Worm (Caenorhabditis elegans) whole organism, L2 larva: Measurements from ENCODE around the gene ZK622.4.

Experiments used
- C34F6.9 ChIP-seq: fragments of 150-350 bp; optimal IDR thresholded peaks from 2 replicates; lab custom pipeline; 2014; ENCODE audit warnings: missing biosample characterization, missing genetic modification characterization
- F13H6.1 ChIP-seq: sonication (generic microtip); optimal IDR thresholded peaks from 2 replicates; lab custom pipeline; 2016; ENCODE audit warnings: missing genetic modification characterization, missing compliant biosample characterization
- R02D3.7 ChIP-seq: fragments of 150-350 bp; optimal IDR thresholded peaks from 2 replicates; lab custom pipeline; 2014; ENCODE audit warnings: missing biosample characterization, missing genetic modification characterization
- Y55F3AM.14 ChIP-seq: fragments of 200-800 bp; sonication (Bioruptor generic); optimal IDR thresholded peaks from 2 replicates; lab custom pipeline; 2018; ENCODE audit warnings: mild to moderate bottlenecking, missing genetic modification characterization, missing compliant biosample characterization
- ZK546.5 ChIP-seq: sonication (generic microtip); optimal IDR thresholded peaks from 2 replicates; lab custom pipeline; 2017; ENCODE audit warnings: missing biosample characterization, missing genetic modification characterization
- alr-1 ChIP-seq: fragments of 150-350 bp; optimal IDR thresholded peaks from 2 replicates; lab custom pipeline; 2014; ENCODE audit warnings: missing biosample characterization, missing genetic modification characterization
- aly-2 ChIP-seq: fragments of 150-350 bp; optimal IDR thresholded peaks from 2 replicates; lab custom pipeline; 2014; ENCODE audit warnings: missing biosample characterization, missing genetic modification characterization
- ama-1 ChIP-seq: fragments of 150-350 bp; optimal IDR thresholded peaks from 2 replicates; lab custom pipeline; 2018; ENCODE audit warnings: inconsistent platforms
- blmp-1 ChIP-seq: sonication (generic microtip); optimal IDR thresholded peaks from 2 replicates; lab custom pipeline; 2017; ENCODE audit warnings: missing genetic modification characterization, mild to moderate bottlenecking, missing compliant biosample characterization, antibody characterized with exemption, moderate library complexity; ENCODE audit not compliant: insufficient read depth
- ceh-16 ChIP-seq: fragments of 150-350 bp; optimal IDR thresholded peaks from 2 replicates; lab custom pipeline; 2014; ENCODE audit warnings: missing biosample characterization, missing genetic modification characterization
- ceh-82 ChIP-seq: fragments of 150-350 bp; optimal IDR thresholded peaks from 2 replicates; lab custom pipeline; 2014; ENCODE audit warnings: missing biosample characterization, missing genetic modification characterization
- crh-2 ChIP-seq: sonication (generic microtip); optimal IDR thresholded peaks from 2 replicates; lab custom pipeline; 2017; ENCODE audit warnings: missing biosample characterization, missing genetic modification characterization
- dmd-4 ChIP-seq: sonication (generic microtip); optimal IDR thresholded peaks from 2 replicates; lab custom pipeline; 2017; ENCODE audit warnings: missing biosample characterization, missing genetic modification characterization
- egl-27 ChIP-seq: sonication (generic microtip); optimal IDR thresholded peaks from 3 replicates; lab custom pipeline; 2017; ENCODE audit warnings: missing biosample characterization, missing genetic modification reagents, missing genetic modification characterization
- elt-1 ChIP-seq: fragments of 150-350 bp; optimal IDR thresholded peaks from 2 replicates; lab custom pipeline; 2014; ENCODE audit warnings: missing biosample characterization, missing genetic modification characterization
- elt-3 ChIP-seq: sonication (generic microtip); optimal IDR thresholded peaks from 2 replicates; lab custom pipeline; 2017; ENCODE audit warnings: missing biosample characterization, missing genetic modification characterization
- fos-1 ChIP-seq: fragments of 150-350 bp; optimal IDR thresholded peaks from 2 replicates; lab custom pipeline; 2014; ENCODE audit warnings: missing biosample characterization, missing genetic modification characterization
- gmeb-1 ChIP-seq: fragments of 150-350 bp; optimal IDR thresholded peaks from 2 replicates; lab custom pipeline; 2014; ENCODE audit warnings: missing biosample characterization, missing genetic modification characterization
- lin-11 ChIP-seq: fragments of 150-350 bp; sonication (generic microtip); optimal IDR thresholded peaks from 2 replicates; lab custom pipeline; 2014; ENCODE audit warnings: missing biosample characterization, missing genetic modification characterization, inconsistent platforms, mixed read lengths
- lin-13 ChIP-seq: fragments of 150-350 bp; optimal IDR thresholded peaks from 2 replicates; lab custom pipeline; 2014; ENCODE audit warnings: missing biosample characterization, missing genetic modification reagents, missing genetic modification characterization
- lin-39 ChIP-seq: fragments of 150-350 bp; optimal IDR thresholded peaks from 2 replicates; lab custom pipeline; 2014; ENCODE audit warnings: missing biosample characterization, missing genetic modification reagents, missing genetic modification characterization
- lsy-2 ChIP-seq, 2 experiments: fragments of 150-350 bp in 1 of 2; sonication (generic microtip) in 1 of 2; optimal IDR thresholded peaks; 2 replicates each; lab custom pipeline; 2014 to 2017; ENCODE audit warnings: missing biosample characterization in 2 of 2, missing genetic modification characterization in 2 of 2
- mab-5 ChIP-seq: fragments of 150-350 bp; optimal IDR thresholded peaks from 2 replicates; lab custom pipeline; 2014; ENCODE audit warnings: missing biosample characterization, missing genetic modification characterization
- mbf-1 ChIP-seq: sonication (generic microtip); optimal IDR thresholded peaks from 2 replicates; lab custom pipeline; 2017; ENCODE audit warnings: missing biosample characterization, missing genetic modification characterization
- mdl-1 ChIP-seq, 2 experiments: fragments of 150-350 bp in 1 of 2; sonication (generic microtip) in 1 of 2; optimal IDR thresholded peaks; 2 replicates each; lab custom pipeline; 2017; ENCODE audit warnings: missing biosample characterization in 2 of 2, missing genetic modification characterization in 2 of 2
- nhr-10 ChIP-seq: sonication (generic microtip); optimal IDR thresholded peaks from 2 replicates; lab custom pipeline; 2017; ENCODE audit warnings: missing biosample characterization, missing genetic modification characterization
- nhr-11 ChIP-seq: fragments of 150-350 bp; optimal IDR thresholded peaks from 2 replicates; lab custom pipeline; 2014; ENCODE audit warnings: missing biosample characterization, missing genetic modification characterization
- nhr-12 ChIP-seq: fragments of 150-350 bp; optimal IDR thresholded peaks from 2 replicates; lab custom pipeline; 2014; ENCODE audit warnings: missing biosample characterization, missing genetic modification characterization
- nhr-129 ChIP-seq: fragments of 150-350 bp; optimal IDR thresholded peaks from 2 replicates; lab custom pipeline; 2014; ENCODE audit warnings: missing biosample characterization, missing genetic modification characterization
- nhr-21 ChIP-seq: fragments of 150-350 bp; optimal IDR thresholded peaks from 2 replicates; lab custom pipeline; 2014; ENCODE audit warnings: missing biosample characterization, missing genetic modification characterization
- nhr-23 ChIP-seq: fragments of 150-350 bp; optimal IDR thresholded peaks from 2 replicates; lab custom pipeline; 2014; ENCODE audit warnings: missing biosample characterization, missing genetic modification reagents, missing genetic modification characterization
- nhr-237 ChIP-seq: fragments of 150-350 bp; optimal IDR thresholded peaks from 2 replicates; lab custom pipeline; 2014; ENCODE audit warnings: missing biosample characterization, missing genetic modification characterization
- nhr-25 ChIP-seq: fragments of 150-350 bp; sonication (generic microtip); optimal IDR thresholded peaks from 3 replicates; lab custom pipeline; 2014; ENCODE audit warnings: missing biosample characterization, missing genetic modification characterization
- nhr-6 ChIP-seq: fragments of 150-350 bp; optimal IDR thresholded peaks from 2 replicates; lab custom pipeline; 2014; ENCODE audit warnings: missing biosample characterization, missing genetic modification characterization
- nhr-77 ChIP-seq: fragments of 150-350 bp; optimal IDR thresholded peaks from 2 replicates; lab custom pipeline; 2014; ENCODE audit warnings: missing biosample characterization, missing genetic modification characterization
- peb-1 ChIP-seq: fragments of 150-350 bp; optimal IDR thresholded peaks from 2 replicates; lab custom pipeline; 2014; ENCODE audit warnings: missing biosample characterization, missing genetic modification characterization
- sem-4 ChIP-seq: fragments of 150-350 bp; optimal IDR thresholded peaks from 2 replicates; lab custom pipeline; 2014; ENCODE audit warnings: missing biosample characterization, missing genetic modification reagents, missing genetic modification characterization
- skn-1 ChIP-seq: sonication (generic microtip); optimal IDR thresholded peaks from 2 replicates; lab custom pipeline; 2017; ENCODE audit warnings: missing biosample characterization, missing genetic modification characterization
- sma-3 ChIP-seq: sonication (generic microtip); optimal IDR thresholded peaks from 2 replicates; lab custom pipeline; 2016; ENCODE audit warnings: missing genetic modification reagents, missing genetic modification characterization, missing compliant biosample characterization
- sma-9 ChIP-seq, 2 experiments: fragments of 150-350 bp in 1 of 2; sonication (generic microtip) in 1 of 2; optimal IDR thresholded peaks; 2 replicates each; lab custom pipeline; 2014 to 2016; ENCODE audit warnings: missing genetic modification characterization in 2 of 2, mild to moderate bottlenecking in 1 of 2, missing biosample characterization in 1 of 2, missing compliant biosample characterization in 1 of 2, missing genetic modification reagents in 1 of 2, moderate library complexity in 1 of 2
- snpc-4 ChIP-seq: fragments of 150-350 bp; optimal IDR thresholded peaks from 2 replicates; lab custom pipeline; 2014; ENCODE audit warnings: missing biosample characterization, missing genetic modification characterization
- unc-39 ChIP-seq: fragments of 150-350 bp; optimal IDR thresholded peaks from 2 replicates; lab custom pipeline; 2014; ENCODE audit warnings: missing biosample characterization, missing genetic modification characterization
- unc-55 ChIP-seq: fragments of 150-350 bp; sonication (generic microtip); optimal IDR thresholded peaks from 3 replicates; lab custom pipeline; 2014; ENCODE audit warnings: missing biosample characterization, missing genetic modification reagents, missing genetic modification characterization
- unc-62 ChIP-seq: fragments of 150-350 bp; optimal IDR thresholded peaks from 2 replicates; lab custom pipeline; 2014; ENCODE audit warnings: missing biosample characterization, missing genetic modification reagents, missing genetic modification characterization
- zag-1 ChIP-seq: fragments of 150-350 bp; optimal IDR thresholded peaks from 2 replicates; lab custom pipeline; 2014; ENCODE audit warnings: missing biosample characterization, missing genetic modification characterization
- ztf-1 ChIP-seq: fragments of 200-800 bp; sonication (Bioruptor generic); conservative IDR thresholded peaks from 2 replicates; pipeline ENCODE4 v1.3.6; 2022; ENCODE audit warnings: missing genetic modification characterization, missing compliant biosample characterization
- ztf-11 ChIP-seq: sonication (generic microtip); optimal IDR thresholded peaks from 2 replicates; lab custom pipeline; 2017; ENCODE audit warnings: missing biosample characterization, missing genetic modification characterization
- ztf-4 ChIP-seq: fragments of 150-350 bp; optimal IDR thresholded peaks from 2 replicates; lab custom pipeline; 2014; ENCODE audit warnings: missing biosample characterization, missing genetic modification characterization

ZK622.4 gene

DNA sequence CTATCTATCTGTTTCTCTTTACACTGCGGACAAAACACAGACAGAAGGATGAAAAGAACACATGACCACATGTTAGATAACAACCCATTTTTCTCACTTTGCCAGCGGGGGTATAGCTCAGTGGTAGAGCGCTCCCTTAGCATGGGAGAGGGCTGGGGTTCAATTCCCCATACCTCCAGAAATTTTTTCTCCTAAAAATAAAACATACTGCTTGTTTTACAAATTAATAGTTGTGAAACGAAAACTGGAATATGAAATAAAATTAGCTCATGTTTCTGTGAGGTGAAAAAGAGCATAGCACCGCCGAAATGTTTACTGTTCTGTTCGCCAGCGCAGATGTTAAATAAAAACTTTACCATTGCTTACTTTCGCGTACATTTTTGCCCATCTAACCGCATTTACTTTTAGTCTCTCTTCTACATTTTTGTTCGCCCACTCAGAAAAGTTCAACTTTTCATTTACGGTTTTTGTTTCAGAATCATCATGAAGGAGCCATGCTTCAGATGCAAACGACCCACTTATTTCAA is at the start of gene ZK622.4:
Gene ZK622.4, plus strand, starts transcription at position 477 of the 527 bp plus-strand sequence.
- no peak for TF ChIP-seq ztf-11 (tag; lab: Kevin White, UChicago)
- TF ChIP-seq snpc-4 (tag; lab: Kevin White, UChicago), result no peak
- TF ChIP-seq nhr-23 (tag; lab: Kevin White, UChicago), result no peak
- no peak for TF ChIP-seq unc-62 (GFP tag; lab: Kevin White, UChicago)
- TF ChIP-seq nhr-21, result peak; percentile 35
- no peak for TF ChIP-seq peb-1
- no peak for TF ChIP-seq nhr-25 (tag; lab: Kevin White, UChicago)
- TF ChIP-seq mab-5 (tag; lab: Kevin White, UChicago), result no peak
- TF ChIP-seq zag-1 (tag; lab: Kevin White, UChicago), result no peak
- TF ChIP-seq ztf-4 (tag; lab: Kevin White, UChicago), result peak; percentile 3
- no peak for TF ChIP-seq blmp-1 (tag; lab: Kevin White, UChicago)
- no peak for TF ChIP-seq lin-11 (tag; lab: Kevin White, UChicago)
- no peak for TF ChIP-seq nhr-12 (tag; lab: Kevin White, UChicago)
- peak; percentile 55 for TF ChIP-seq F13H6.1 (tag; lab: Kevin White, UChicago)
- no peak for TF ChIP-seq nhr-237 (tag; lab: Kevin White, UChicago)
- TF ChIP-seq alr-1 (tag; lab: Kevin White, UChicago), result no peak
- no peak for TF ChIP-seq egl-27 (tag; lab: Kevin White, UChicago)
- no peak for TF ChIP-seq ceh-82
- TF ChIP-seq unc-39 (tag; lab: Kevin White, UChicago), result no peak
- peak; percentile 52 for TF ChIP-seq C34F6.9
- TF ChIP-seq nhr-6 (tag; lab: Kevin White, UChicago), result no peak
- no peak for TF ChIP-seq ama-1 (lab: Kevin White, UChicago)
- TF ChIP-seq gmeb-1 (tag; lab: Kevin White, UChicago), result peak; percentile 50
- peak; percentile 60 for TF ChIP-seq crh-2 (tag; lab: Kevin White, UChicago)
- no peak for TF ChIP-seq ztf-1 (GFP tag; lab: Robert Waterston, UW)
- TF ChIP-seq Y55F3AM.14 (GFP tag; lab: Kevin White, UChicago), result no peak
- TF ChIP-seq sma-9 (GFP tag; optimal IDR thresholded peaks at IDR 0.05; lab: Kevin White, UChicago), result peak; percentile 65
- TF ChIP-seq sma-9 (tag; optimal IDR thresholded peaks at IDR 0.05; lab: Kevin White, UChicago), result no peak
- peak; percentile 74 for TF ChIP-seq nhr-129 (tag; lab: Kevin White, UChicago)
- TF ChIP-seq lin-13, result peak; percentile 41
- TF ChIP-seq elt-3, result no peak
- TF ChIP-seq lin-39 (tag; lab: Kevin White, UChicago), result no peak
- no peak for TF ChIP-seq nhr-77 (tag; lab: Kevin White, UChicago)
- no peak for TF ChIP-seq aly-2
- no peak for TF ChIP-seq dmd-4 (tag; lab: Kevin White, UChicago)
- peak; percentile 37 to 53 for TF ChIP-seq lsy-2 (tag; optimal IDR thresholded peaks at IDR 0.05; lab: Kevin White, UChicago)
- TF ChIP-seq elt-1 (tag; lab: Kevin White, UChicago), result no peak
- no peak for TF ChIP-seq mdl-1 (tag; optimal IDR thresholded peaks at IDR 0.05; lab: Kevin White, UChicago)
- no peak for TF ChIP-seq mbf-1
- TF ChIP-seq skn-1 (tag; lab: Kevin White, UChicago), result no peak
- TF ChIP-seq fos-1 (tag; lab: Kevin White, UChicago), result peak; percentile 55
- TF ChIP-seq sma-3 (GFP tag; lab: Kevin White, UChicago), result peak; percentile 15
- TF ChIP-seq R02D3.7 (tag; lab: Kevin White, UChicago), result no peak
- TF ChIP-seq nhr-10 (tag; lab: Kevin White, UChicago), result no peak
- no peak for TF ChIP-seq ZK546.5 (tag; lab: Kevin White, UChicago)
- TF ChIP-seq sem-4 (tag; lab: Kevin White, UChicago), result no peak
- no peak for TF ChIP-seq nhr-11 (tag; lab: Kevin White, UChicago)
- peak; percentile 71 for TF ChIP-seq unc-55 (GFP tag; lab: Kevin White, UChicago)
- TF ChIP-seq ceh-16, result no peak
